Worm (Caenorhabditis elegans) whole organism, midembryonic: ENCODE results near the gene T26H5.10.

Source experiments
- T22C8.4 ChIP-seq: fragments of 200-800 bp; sonication (Bioruptor generic); IDR thresholded peaks from 2 replicates; pipeline ENCODE4 v1.3.6; 2022; ENCODE audit warnings: missing genetic modification characterization, missing compliant biosample characterization
- ztf-29 ChIP-seq: fragments of 200-800 bp; sonication (Bioruptor generic); IDR thresholded peaks from 2 replicates; pipeline ENCODE4 v1.3.6; 2022; ENCODE audit warnings: missing genetic modification reagents, missing genetic modification characterization, missing compliant biosample characterization

DNA sequence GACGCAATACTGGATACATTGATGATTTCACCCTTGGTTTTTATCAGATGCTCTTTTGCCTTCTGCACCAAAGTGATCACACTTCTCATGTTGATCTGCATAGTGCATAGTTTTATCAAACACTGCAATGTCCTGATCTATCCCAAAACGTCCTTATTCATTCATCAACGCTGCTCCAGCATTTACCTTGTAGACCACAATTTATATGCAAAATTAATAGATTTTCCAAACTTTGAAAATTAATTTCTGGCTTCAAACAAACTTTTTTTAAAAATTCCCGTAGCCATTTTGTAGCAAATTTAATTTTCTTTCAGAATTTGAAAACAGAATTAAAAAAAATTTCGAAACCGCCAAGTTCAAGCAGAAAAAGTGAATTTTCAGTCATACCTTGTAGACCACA, 40.9 kb upstream of the T26H5.10 start, which contains the start of gene C06B8.3:
- TF ChIP-seq T22C8.4 (GFP tag; lab: Robert Waterston, UW) (no peak), ztf-29 (GFP tag; lab: Robert Waterston, UW) (no peak)
